Worm (Caenorhabditis elegans): ENCODE results near the gene spp-12.

- TF ChIP-seq sma-3 (GFP tag; optimal IDR thresholded peaks at IDR 0.05) (no peak), elt-1 (tag; optimal IDR thresholded peaks at IDR 0.05) (no peak), nhr-11 (tag; optimal IDR thresholded peaks at IDR 0.05) (no peak), nhr-77 (tag; optimal IDR thresholded peaks at IDR 0.05) (no peak), aly-2 (tag; optimal IDR thresholded peaks at IDR 0.05) (no peak), nhr-21 (tag; optimal IDR thresholded peaks at IDR 0.05) (no peak), snpc-4 (tag; optimal IDR thresholded peaks at IDR 0.05) (no peak), unc-39 (tag; optimal IDR thresholded peaks at IDR 0.05) (no peak), lsy-2 (tag; optimal IDR thresholded peaks at IDR 0.05) (no peak), elt-3 (tag; optimal IDR thresholded peaks at IDR 0.05) (no peak), R02D3.7 (tag; optimal IDR thresholded peaks at IDR 0.05) (no peak), zag-1 (tag; optimal IDR thresholded peaks at IDR 0.05) (no peak)
Measured at ce11 chrV:13915390-13915789, 25.8 kb downstream of the spp-12 start, which contains the start of gene gcy-32.
